ENCODE assay signal across 1 fruit fly cellular context in the genomic region with DNA sequence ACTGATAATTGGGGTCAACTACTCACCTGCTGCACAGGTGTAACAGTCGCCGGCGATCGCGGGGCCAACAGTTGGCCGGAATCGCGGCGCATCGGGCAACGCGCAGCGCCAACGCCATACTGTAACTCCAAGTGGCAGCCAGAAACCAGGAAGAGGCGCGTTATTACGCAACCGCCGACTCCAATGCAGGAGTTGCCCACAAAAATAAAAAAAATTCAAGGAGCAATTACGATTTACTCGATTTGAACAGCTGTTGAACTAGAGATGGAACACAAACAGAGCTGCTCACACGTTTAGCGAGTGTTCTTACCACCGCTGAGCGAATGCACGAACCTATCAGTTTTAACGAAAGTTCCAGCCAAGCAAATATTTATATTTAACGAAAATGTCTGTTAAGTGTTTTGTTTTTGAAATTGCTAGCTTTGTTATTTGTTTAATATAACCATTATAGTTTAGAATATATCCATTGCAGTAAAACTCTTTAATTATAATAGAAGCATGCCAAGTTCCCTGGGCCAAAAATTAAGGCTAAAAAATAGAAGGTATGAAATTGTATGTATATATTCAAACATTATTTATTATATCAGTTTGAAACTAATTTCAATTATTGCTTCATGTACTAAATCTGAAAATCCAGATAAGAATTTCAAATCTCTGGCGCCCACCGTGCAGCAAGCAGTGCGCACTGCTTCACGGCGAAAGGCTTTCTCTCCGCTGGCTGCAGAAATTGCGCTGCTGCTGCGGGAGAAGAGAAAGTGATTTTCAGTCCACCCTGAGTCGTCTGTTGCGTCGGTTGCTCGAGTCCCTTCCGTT.
TF ChIP-seq lines count a peak whose summit lies in the region.

A gene (minus strand): TSS at position 270 of the 813 bp plus-strand sequence.
A gene (plus strand): TSS at position 778 of the 813 bp plus-strand sequence.

TF ChIP-seq in whole organism, embryonic, 481 proteins besides CTCF, POLR2A, EP300 and RAD21 (continued from another document and continues in another):
- TF ChIP-seq CG7928 (GFP tag; optimal IDR thresholded peaks at IDR 0.05; lab: Kevin White, UChicago) (no peak), CG14710 (tag; optimal IDR thresholded peaks at IDR 0.05; lab: Kevin White, UChicago) (peak; percentile 61), CG34376 (GFP tag; optimal IDR thresholded peaks at IDR 0.05; lab: Kevin White, UChicago) (no peak), CG2202 (tag; optimal IDR thresholded peaks at IDR 0.05; lab: Kevin White, UChicago) (no peak), NfI (GFP tag; optimal IDR thresholded peaks at IDR 0.05; lab: Kevin White, UChicago) (peak; percentile 12), Doc3 (GFP tag; IDR thresholded peaks at IDR 0.05; lab: Robert Waterston, UW; ENCODE audit: partially characterized antibody) (no peak), Abd-B (GFP tag; optimal IDR thresholded peaks at IDR 0.05; lab: Kevin White, UChicago) (no peak), CG32772 (GFP tag; IDR thresholded peaks at IDR 0.05; lab: Robert Waterston, UW) (peak; percentile 5; the same call in 1 of the 2 replicates), CG5180 (GFP tag; optimal IDR thresholded peaks at IDR 0.05; lab: Kevin White, UChicago) (no peak), schlank (tag; optimal IDR thresholded peaks at IDR 0.05; lab: Kevin White, UChicago) (no peak), CG5953 (GFP tag; IDR thresholded peaks at IDR 0.05; lab: Robert Waterston, UW) (peak; percentile 34; the same call in 1 of the 2 replicates), Myb (GFP tag; optimal IDR thresholded peaks at IDR 0.05; lab: Kevin White, UChicago) (peak; percentile 71), ewg (GFP tag; optimal IDR thresholded peaks at IDR 0.05; lab: Kevin White, UChicago) (peak; percentile 36), CG4854 (GFP tag; optimal IDR thresholded peaks at IDR 0.05; lab: Kevin White, UChicago) (no peak), CG33213 (GFP tag; optimal IDR thresholded peaks at IDR 0.05; lab: Kevin White, UChicago) (peak; percentile 21), CG16779 (GFP tag; IDR thresholded peaks at IDR 0.05; lab: Robert Waterston, UW) (peak; percentile 62; the same call in 1 of the 2 replicates), maf-S (GFP tag; optimal IDR thresholded peaks at IDR 0.05; lab: Kevin White, UChicago) (no peak), CG31224 (GFP tag; IDR thresholded peaks at IDR 0.05; lab: Robert Waterston, UW) (no peak), org-1 (GFP tag; optimal IDR thresholded peaks at IDR 0.05; lab: Kevin White, UChicago) (peak; percentile 13), Rx (GFP tag; IDR thresholded peaks at IDR 0.05; lab: Robert Waterston, UW) (no peak), CG6791 (GFP tag; IDR thresholded peaks at IDR 0.05; lab: Robert Waterston, UW; ENCODE audit: partially characterized antibody) (peak; percentile 51; the same call in 1 of the 3 replicates), Opbp (GFP tag; IDR thresholded peaks at IDR 0.05; lab: Robert Waterston, UW; ENCODE audit: partially characterized antibody) (peak; percentile 66), Sox100B (GFP tag; optimal IDR thresholded peaks at IDR 0.05; lab: Kevin White, UChicago) (no peak), Bdp1 (GFP tag; optimal IDR thresholded peaks at IDR 0.05; lab: Kevin White, UChicago) (no peak), abd-A (tag; optimal IDR thresholded peaks at IDR 0.05; lab: Kevin White, UChicago) (no peak), CG15479 (GFP tag; optimal IDR thresholded peaks at IDR 0.05; lab: Kevin White, UChicago) (no peak), zen (tag; optimal IDR thresholded peaks at IDR 0.05; lab: Kevin White, UChicago) (peak; percentile 26), sqz (GFP tag; optimal IDR thresholded peaks at IDR 0.05; lab: Kevin White, UChicago) (no peak), CG3847 (GFP tag; IDR thresholded peaks at IDR 0.05; lab: Robert Waterston, UW) (0 out of 2 replicates have a peak, but pooled peaks have one; percentile 26), nom (GFP tag; optimal IDR thresholded peaks at IDR 0.05; lab: Kevin White, UChicago) (no peak), CG7556 (GFP tag; optimal IDR thresholded peaks at IDR 0.05; lab: Kevin White, UChicago) (peak; percentile 60), CG10462 (GFP tag; optimal IDR thresholded peaks at IDR 0.05; lab: Kevin White, UChicago) (peak; percentile 38), Drgx (GFP tag; IDR thresholded peaks at IDR 0.05; lab: Robert Waterston, UW) (no peak; the same call in 1 of the 2 replicates), unpg (GFP tag; optimal IDR thresholded peaks at IDR 0.05; lab: Kevin White, UChicago) (peak; percentile 60), lmd (GFP tag; IDR thresholded peaks at IDR 0.05; lab: Robert Waterston, UW) (no peak), Hand (GFP tag; optimal IDR thresholded peaks at IDR 0.05; lab: Kevin White, UChicago) (no peak), cad (GFP tag; optimal IDR thresholded peaks at IDR 0.05; lab: Kevin White, UChicago) (no peak), D19A (tag; optimal IDR thresholded peaks at IDR 0.05; lab: Kevin White, UChicago) (no peak), CG1233 (GFP tag; optimal IDR thresholded peaks at IDR 0.05; lab: Kevin White, UChicago) (no peak), NK7.1 (GFP tag; optimal IDR thresholded peaks at IDR 0.05; lab: Kevin White, UChicago) (no peak), Taf1 (GFP tag; IDR thresholded peaks at IDR 0.05; lab: Robert Waterston, UW) (no peak), CG9876 (GFP tag; optimal IDR thresholded peaks at IDR 0.05; lab: Kevin White, UChicago) (no peak), hbn (GFP tag; IDR thresholded peaks at IDR 0.05; lab: Robert Waterston, UW; ENCODE audit: partially characterized antibody) (peak; percentile 30; the same call in 1 of the 2 replicates), ttk (GFP tag; IDR thresholded peaks at IDR 0.05; lab: Robert Waterston, UW) (peak; percentile 19; the same call in 1 of the 2 replicates), croc (GFP tag; conservative IDR thresholded peaks at IDR 0.05; lab: Robert Waterston, UW) (no peak), CG18476 (GFP tag; optimal IDR thresholded peaks at IDR 0.05; lab: Kevin White, UChicago) (peak; percentile 5), CG12391 (tag; optimal IDR thresholded peaks at IDR 0.05; lab: Kevin White, UChicago) (peak; percentile 65), disco-r (GFP tag; optimal IDR thresholded peaks at IDR 0.05; lab: Kevin White, UChicago) (no peak), Hr51 (GFP tag; optimal IDR thresholded peaks at IDR 0.05; lab: Kevin White, UChicago) (peak; percentile 21 to 34), CG10267 (tag; optimal IDR thresholded peaks at IDR 0.05; lab: Kevin White, UChicago) (peak; percentile 49), CG11247 (GFP tag; IDR thresholded peaks at IDR 0.05; lab: Robert Waterston, UW) (no peak), jing (GFP tag; optimal IDR thresholded peaks at IDR 0.05; lab: Kevin White, UChicago) (no peak), fru (optimal IDR thresholded peaks at IDR 0.05; lab: Kevin White, UChicago) (no peak), Awh (GFP tag; IDR thresholded peaks at IDR 0.05; lab: Robert Waterston, UW) (no peak), eyg (GFP tag; optimal IDR thresholded peaks at IDR 0.05; lab: Kevin White, UChicago) (no peak), bbx (GFP tag; IDR thresholded peaks at IDR 0.05; lab: Robert Waterston, UW; ENCODE audit: partially characterized antibody) (no peak), Side (GFP tag; optimal IDR thresholded peaks at IDR 0.05; lab: Kevin White, UChicago) (no peak), twi (tag; optimal IDR thresholded peaks at IDR 0.05; lab: Kevin White, UChicago) (no peak), CG4730 (GFP tag; IDR thresholded peaks at IDR 0.05; lab: Robert Waterston, UW) (no peak), CHES-1-like (GFP tag; optimal IDR thresholded peaks at IDR 0.05; lab: Kevin White, UChicago) (no peak), luna (GFP tag; optimal IDR thresholded peaks at IDR 0.05; lab: Kevin White, UChicago) (no peak), Dek (tag; optimal IDR thresholded peaks at IDR 0.05; lab: Kevin White, UChicago) (peak; percentile 48), Scr (GFP tag; IDR thresholded peaks at IDR 0.05; lab: Robert Waterston, UW; ENCODE audit: partially characterized antibody) (peak; percentile 54), mirr (GFP tag; optimal IDR thresholded peaks at IDR 0.05; lab: Kevin White, UChicago) (peak; percentile 17), gfzf (GFP tag; optimal IDR thresholded peaks at IDR 0.05; lab: Kevin White, UChicago) (peak; percentile 52), BEAF-32 (GFP tag; optimal IDR thresholded peaks at IDR 0.05; lab: Kevin White, UChicago) (peak; percentile 73), ab (GFP tag; optimal IDR thresholded peaks at IDR 0.05; lab: Kevin White, UChicago) (no peak), CG1603 (tag; optimal IDR thresholded peaks at IDR 0.05; lab: Kevin White, UChicago) (peak; percentile 59), grau (tag; optimal IDR thresholded peaks at IDR 0.05; lab: Kevin White, UChicago) (peak; percentile 49), CG16815 (GFP tag; optimal IDR thresholded peaks at IDR 0.05; lab: Kevin White, UChicago) (no peak), lbe (GFP tag; optimal IDR thresholded peaks at IDR 0.05; lab: Kevin White, UChicago) (no peak), pita (GFP tag; optimal IDR thresholded peaks at IDR 0.05; lab: Kevin White, UChicago) (peak; percentile 89), Atf3 (GFP tag; optimal IDR thresholded peaks at IDR 0.05; lab: Kevin White, UChicago) (no peak), Ets65A (GFP tag; lab: Kevin White, UChicago) (peak; percentile 69), dmrt99B (tag; optimal IDR thresholded peaks at IDR 0.05; lab: Kevin White, UChicago) (no peak), CG17328 (GFP tag; IDR thresholded peaks at IDR 0.05; lab: Robert Waterston, UW) (peak; percentile 65), pfk (GFP tag; optimal IDR thresholded peaks at IDR 0.05; lab: Kevin White, UChicago) (no peak), gem (tag; optimal IDR thresholded peaks at IDR 0.05; lab: Kevin White, UChicago) (peak; percentile 72), CG6765 (GFP tag; optimal IDR thresholded peaks at IDR 0.05; lab: Kevin White, UChicago) (no peak), ci (GFP tag; IDR thresholded peaks at IDR 0.05; lab: Robert Waterston, UW) (peak; percentile 35; the same call in 2 of the 3 replicates), Bteb2 (GFP tag; optimal IDR thresholded peaks at IDR 0.05; lab: Kevin White, UChicago) (no peak), odd (GFP tag; optimal IDR thresholded peaks at IDR 0.05; lab: Kevin White, UChicago) (no peak), wdn (GFP tag; IDR thresholded peaks at IDR 0.05; lab: Robert Waterston, UW) (peak; percentile 51; the same call in 1 of the 2 replicates), CG18262 (tag; optimal IDR thresholded peaks at IDR 0.05; lab: Kevin White, UChicago) (peak; percentile 13), Optix (GFP tag; IDR thresholded peaks at IDR 0.05; lab: Robert Waterston, UW) (peak; percentile 34; the same call in 1 of the 3 replicates), p53 (GFP tag; optimal IDR thresholded peaks at IDR 0.05; lab: Kevin White, UChicago) (no peak), tna (GFP tag; IDR thresholded peaks at IDR 0.05; lab: Robert Waterston, UW; ENCODE audit: partially characterized antibody) (no peak), nau (GFP tag; optimal IDR thresholded peaks at IDR 0.05; lab: Kevin White, UChicago) (no peak), CG14965 (GFP tag; optimal IDR thresholded peaks at IDR 0.05; lab: Kevin White, UChicago; ENCODE audit: borderline replicate concordance) (no peak), CG10565 (GFP tag; optimal IDR thresholded peaks at IDR 0.05; lab: Kevin White, UChicago) (no peak), HmgZ (tag; optimal IDR thresholded peaks at IDR 0.05; lab: Kevin White, UChicago) (no peak), ash1 (GFP tag; optimal IDR thresholded peaks at IDR 0.05; lab: Kevin White, UChicago) (no peak), gce (GFP tag; IDR thresholded peaks at IDR 0.05; lab: Robert Waterston, UW) (no peak), seq (GFP tag; IDR thresholded peaks at IDR 0.05; lab: Robert Waterston, UW) (peak; percentile 33; the same call in 1 of the 2 replicates), h (optimal IDR thresholded peaks at IDR 0.05; lab: Kevin White, UChicago) (no peak), CG6272 (GFP tag; IDR thresholded peaks at IDR 0.05; lab: Robert Waterston, UW) (no peak), CG17829 (tag; optimal IDR thresholded peaks at IDR 0.05; lab: Kevin White, UChicago) (peak; percentile 31), br (optimal IDR thresholded peaks at IDR 0.05; lab: Kevin White, UChicago) (no peak), tio (GFP tag; optimal IDR thresholded peaks at IDR 0.05; lab: Kevin White, UChicago) (no peak), CG30020 (tag; optimal IDR thresholded peaks at IDR 0.05; lab: Kevin White, UChicago) (no peak), chif (GFP tag; optimal IDR thresholded peaks at IDR 0.05; lab: Kevin White, UChicago) (no peak), CG34224 (GFP tag; IDR thresholded peaks at IDR 0.05; lab: Robert Waterston, UW; ENCODE audit: partially characterized antibody) (peak; percentile 52; the same call in 2 of the 3 replicates), CG16863 (GFP tag; optimal IDR thresholded peaks at IDR 0.05; lab: Kevin White, UChicago) (no peak), Doc2 (GFP tag; IDR thresholded peaks at IDR 0.05; lab: Robert Waterston, UW) (no peak), psq (GFP tag; optimal IDR thresholded peaks at IDR 0.05; lab: Kevin White, UChicago) (no peak), Nf-YC (tag; optimal IDR thresholded peaks at IDR 0.05; lab: Kevin White, UChicago) (peak; percentile 27), Nf-YB (GFP tag; optimal IDR thresholded peaks at IDR 0.05; lab: Kevin White, UChicago) (peak; percentile 31), nmo (GFP tag; optimal IDR thresholded peaks at IDR 0.05; lab: Kevin White, UChicago) (peak; percentile 61), CG12299 (tag; optimal IDR thresholded peaks at IDR 0.05; lab: Kevin White, UChicago) (peak; percentile 32), Aef1 (GFP tag; IDR thresholded peaks at IDR 0.05; lab: Robert Waterston, UW) (no peak), CG9437 (GFP tag; optimal IDR thresholded peaks at IDR 0.05; lab: Kevin White, UChicago) (peak; percentile 11), CG13424 (tag; optimal IDR thresholded peaks at IDR 0.05; lab: Kevin White, UChicago) (peak; percentile 39), CG15073 (GFP tag; optimal IDR thresholded peaks at IDR 0.05; lab: Kevin White, UChicago) (no peak), sr (GFP tag; IDR thresholded peaks at IDR 0.05; lab: Robert Waterston, UW) (no peak), CG42726 (GFP tag; IDR thresholded peaks at IDR 0.05; lab: Robert Waterston, UW; ENCODE audit: partially characterized antibody) (peak; percentile 67), CG15269 (tag; optimal IDR thresholded peaks at IDR 0.05; lab: Kevin White, UChicago) (peak; percentile 41), unc-4 (GFP tag; IDR thresholded peaks at IDR 0.05; lab: Robert Waterston, UW; ENCODE audit: partially characterized antibody) (peak; percentile 61), CG10979 (tag; optimal IDR thresholded peaks at IDR 0.05; lab: Kevin White, UChicago) (peak; percentile 45), ara (GFP tag; IDR thresholded peaks at IDR 0.05; lab: Robert Waterston, UW) (no peak), CG14014 (GFP tag; IDR thresholded peaks at IDR 0.05; lab: Robert Waterston, UW) (peak; percentile 57), CG12236 (GFP tag; optimal IDR thresholded peaks at IDR 0.05; lab: Kevin White, UChicago) (no peak)
